Worm (Caenorhabditis elegans) whole organism, L3 larva: Measurements from ENCODE around the gene F32A11.1.

Experiments used
- R02D3.7 ChIP-seq: fragments of 150-350 bp; optimal IDR thresholded peaks from 2 replicates; lab custom pipeline; 2014; ENCODE audit warnings: missing biosample characterization, missing genetic modification characterization
- aly-2 ChIP-seq: fragments of 150-350 bp; optimal IDR thresholded peaks from 2 replicates; lab custom pipeline; 2014; ENCODE audit warnings: missing biosample characterization, missing genetic modification characterization
- ama-1 ChIP-seq: fragments of 150-350 bp; optimal IDR thresholded peaks from 2 replicates; lab custom pipeline; 2018
- ceh-82 ChIP-seq: fragments of 150-350 bp; optimal IDR thresholded peaks from 2 replicates; lab custom pipeline; 2014; ENCODE audit warnings: missing biosample characterization, missing genetic modification characterization
- elt-2 ChIP-seq: sonication (generic microtip); optimal IDR thresholded peaks from 2 replicates; lab custom pipeline; 2016; ENCODE audit warnings: missing genetic modification reagents, mild to moderate bottlenecking, missing genetic modification characterization, missing compliant biosample characterization
- mml-1 ChIP-seq: fragments of 150-350 bp; sonication (generic microtip); optimal IDR thresholded peaks from 3 replicates; lab custom pipeline; 2014; ENCODE audit warnings: missing biosample characterization, missing genetic modification characterization
- nfya-1 ChIP-seq: sonication (generic microtip); optimal IDR thresholded peaks from 2 replicates; lab custom pipeline; 2017; ENCODE audit warnings: missing genetic modification characterization, mild to moderate bottlenecking, missing compliant biosample characterization, antibody characterized with exemption, moderate library complexity; ENCODE audit not compliant: insufficient read depth
- nhr-237 ChIP-seq: fragments of 150-350 bp; optimal IDR thresholded peaks from 2 replicates; lab custom pipeline; 2014; ENCODE audit warnings: missing biosample characterization, missing genetic modification characterization
- nhr-77 ChIP-seq: fragments of 150-350 bp; optimal IDR thresholded peaks from 2 replicates; lab custom pipeline; 2014; ENCODE audit warnings: missing biosample characterization, missing genetic modification characterization
- pha-4 ChIP-seq: fragments of 150-350 bp; optimal IDR thresholded peaks from 2 replicates; lab custom pipeline; 2014; ENCODE audit warnings: missing biosample characterization, missing genetic modification reagents, missing genetic modification characterization
- sea-2 ChIP-seq: fragments of 150-350 bp; sonication (generic microtip); optimal IDR thresholded peaks from 4 replicates; lab custom pipeline; 2014; ENCODE audit warnings: missing biosample characterization, missing genetic modification reagents, missing genetic modification characterization
- zag-1 ChIP-seq: fragments of 150-350 bp; optimal IDR thresholded peaks from 2 replicates; lab custom pipeline; 2014; ENCODE audit warnings: missing biosample characterization, missing genetic modification characterization

- no peak for TF ChIP-seq aly-2 (tag; lab: Kevin White, UChicago)
- TF ChIP-seq mml-1 (tag; lab: Kevin White, UChicago) = no peak
- TF ChIP-seq nhr-77 = no peak
- no peak for TF ChIP-seq ceh-82 (tag; lab: Kevin White, UChicago)
- TF ChIP-seq sea-2 = no peak
- no peak for TF ChIP-seq nfya-1 (tag; lab: Kevin White, UChicago)
- TF ChIP-seq pha-4 (tag; lab: Kevin White, UChicago) = no peak
- TF ChIP-seq nhr-237 = no peak
- peak; percentile 51 for TF ChIP-seq ama-1
- no peak for TF ChIP-seq R02D3.7
- TF ChIP-seq zag-1 (tag; lab: Kevin White, UChicago) = no peak
- TF ChIP-seq elt-2 (tag; lab: Kevin White, UChicago) = no peak
Measured at ce11 chrII:13139573-13139972, 17.6 kb upstream of the F32A11.1 start.
